Worm (Caenorhabditis elegans) whole organism, dauer: ENCODE results near the gene srh-56.

Experiments
- unc-62 ChIP-seq: sonication (generic microtip); optimal IDR thresholded peaks from 2 replicates; lab custom pipeline; 2017; ENCODE audit warnings: missing biosample characterization, missing genetic modification reagents, missing genetic modification characterization

Gene srh-56

DNA sequence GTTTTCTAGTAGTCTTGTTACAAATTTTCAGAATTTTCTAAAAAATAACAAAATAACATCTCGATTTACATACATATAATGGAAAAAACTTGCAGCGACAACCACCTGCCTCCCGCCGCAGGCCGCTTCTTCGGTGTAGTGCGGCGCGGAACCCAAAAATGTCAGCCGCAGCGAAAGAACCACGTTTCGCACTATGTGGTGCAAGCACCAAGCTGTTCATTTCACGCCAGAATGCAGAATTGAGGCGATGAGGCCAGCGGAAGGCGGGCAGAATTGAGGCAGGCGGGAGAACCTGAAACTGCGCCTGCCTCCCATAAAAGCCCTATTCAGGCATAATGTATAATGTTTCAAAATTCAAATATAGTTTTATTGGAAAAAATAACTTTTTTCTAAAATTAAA is 10.2 kb upstream of the srh-56 start:
- no peak for TF ChIP-seq unc-62 (GFP tag; lab: Kevin White, UChicago)

DNA sequence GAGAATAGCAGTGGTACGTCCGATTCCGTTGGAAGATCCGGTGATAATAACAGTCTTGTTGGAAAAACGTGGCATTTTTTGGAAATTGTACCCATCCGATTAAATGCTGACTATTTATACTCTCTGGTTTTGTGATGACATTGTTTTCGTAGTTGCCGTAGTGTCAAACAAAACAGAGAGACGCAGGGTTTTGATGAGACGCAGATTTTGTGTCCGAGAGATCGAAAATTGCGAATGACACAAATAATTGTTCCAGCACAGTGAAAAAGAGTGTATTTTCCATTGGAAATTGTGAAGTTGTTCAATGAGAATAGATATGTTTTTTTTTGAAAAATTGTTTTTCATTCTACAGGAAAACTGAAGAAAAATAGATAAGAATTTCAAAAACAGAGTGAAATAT is 8.6 kb upstream of the srh-56 start, which contains the start of gene R05D8.7:
TSS of gene R05D8.7 (minus strand) at position 104 of the 400 bp plus-strand sequence.
- no peak for TF ChIP-seq unc-62 (GFP tag; lab: Kevin White, UChicago)

DNA sequence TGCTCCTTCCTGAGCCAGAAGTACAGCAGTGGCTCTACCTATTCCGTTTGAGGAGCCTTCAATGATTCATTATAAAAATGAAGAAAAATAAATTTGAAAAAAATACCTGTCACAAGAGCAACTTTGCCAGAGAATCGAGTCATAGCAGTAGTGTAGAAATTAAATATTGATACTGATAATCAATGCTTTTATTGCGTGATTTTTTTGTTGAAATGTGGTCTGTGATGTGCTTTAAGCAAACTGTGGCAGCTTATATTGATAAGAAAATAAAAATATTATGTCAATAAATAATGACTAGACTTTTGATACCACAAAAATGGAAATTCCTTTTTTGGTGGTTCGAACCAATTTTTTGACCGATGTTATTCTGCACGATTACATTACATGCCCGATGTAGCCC is 6.6 kb upstream of the srh-56 start, which contains the start of gene dhs-14:
TSS of gene dhs-14 (minus strand) at position 149 of the 400 bp plus-strand sequence.
- no peak for TF ChIP-seq unc-62 (GFP tag; lab: Kevin White, UChicago)

DNA sequence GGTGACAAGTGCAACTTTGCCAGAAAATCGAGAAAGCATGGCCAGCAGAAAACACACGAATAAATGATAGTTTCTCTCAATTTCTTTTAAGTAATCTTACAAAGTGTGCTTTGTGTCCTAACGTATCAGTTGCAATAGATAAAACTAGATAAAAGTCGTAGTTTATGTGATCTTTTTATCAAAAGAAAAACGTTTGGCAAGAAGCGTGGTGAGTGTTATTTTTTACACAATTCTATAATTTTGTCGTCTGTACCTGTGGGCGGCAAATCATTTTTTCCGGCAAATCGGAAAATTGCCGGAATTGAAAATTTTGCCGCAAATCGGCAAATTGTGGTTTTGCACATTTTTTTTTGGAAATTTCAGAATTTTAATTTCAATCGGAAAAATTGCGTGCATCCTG is 4.2 kb upstream of the srh-56 start, which contains the start of gene R05D8.9:
TSS of gene R05D8.9 (minus strand) at position 101 of the 400 bp plus-strand sequence.
- no peak for TF ChIP-seq unc-62 (GFP tag; lab: Kevin White, UChicago)

DNA sequence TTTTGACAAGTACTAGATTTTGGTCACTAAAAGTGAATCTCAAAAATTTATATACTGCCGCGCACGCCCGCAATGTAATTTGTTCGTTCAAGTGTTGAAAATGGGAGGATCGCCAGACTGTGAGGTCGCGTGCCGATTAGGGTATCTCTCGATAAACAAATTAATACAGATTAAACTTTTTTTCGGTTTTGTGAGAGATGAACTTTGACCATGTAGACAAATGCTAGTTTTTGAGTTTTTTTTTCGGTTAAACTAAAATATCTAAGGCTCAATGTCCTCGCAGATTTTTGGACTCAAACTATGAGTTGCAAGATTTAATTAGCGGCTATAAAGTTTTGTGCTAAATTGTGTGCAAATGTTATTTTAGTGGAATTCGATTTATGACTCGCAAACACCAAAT is 1.9 kb upstream of the srh-56 start, which contains the start of gene dhs-15:
TSS of gene dhs-15 (minus strand) at position 101 of the 400 bp plus-strand sequence.
- no peak for TF ChIP-seq unc-62 (GFP tag; lab: Kevin White, UChicago)

DNA sequence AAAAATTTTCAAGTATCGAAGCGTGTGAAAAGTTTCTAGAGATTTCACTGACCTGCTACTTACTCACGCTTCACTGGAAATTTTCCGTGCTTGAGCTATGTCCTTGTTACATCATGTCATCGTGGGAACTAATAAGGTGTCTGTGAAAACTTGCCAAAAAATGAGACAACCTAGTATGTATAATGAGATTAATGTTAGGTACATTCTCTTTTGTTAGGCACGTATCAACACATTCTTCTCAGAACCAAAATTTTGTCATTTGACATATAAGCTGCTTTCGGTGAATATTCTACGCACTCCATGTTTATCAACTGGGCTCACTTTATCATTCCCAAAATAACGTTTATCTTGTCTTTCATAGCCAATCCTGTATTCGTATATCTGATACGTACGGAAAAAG is 2.4 kb downstream of the srh-56 start, which contains the start of gene srj-18:
TSS of gene srj-18 (plus strand) at position 301 of the 400 bp plus-strand sequence.
- TF ChIP-seq unc-62 (GFP tag; lab: Kevin White, UChicago): no peak

DNA sequence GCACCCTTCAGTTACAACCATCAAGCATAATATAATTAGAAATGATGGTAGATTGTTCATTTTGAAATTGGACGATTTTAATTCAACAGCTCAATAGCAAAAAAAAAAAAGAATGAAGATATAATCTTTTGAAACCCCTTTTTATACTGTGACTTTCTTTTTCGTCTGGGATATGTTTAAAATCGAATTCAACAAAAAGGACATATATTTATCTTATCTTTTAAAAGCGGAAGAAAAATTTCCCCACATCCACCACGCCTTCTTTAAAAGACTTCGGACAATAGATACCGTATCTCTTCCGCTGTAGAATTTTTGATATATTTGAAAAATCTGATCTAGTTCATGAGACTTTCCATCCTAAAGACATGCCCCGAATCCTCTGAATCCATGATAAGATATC is 9.1 kb downstream of the srh-56 start, which contains the start of gene R05D8.11:
TSS of gene R05D8.11 (minus strand) at position 101 of the 400 bp plus-strand sequence.
- TF ChIP-seq unc-62 (GFP tag; lab: Kevin White, UChicago): no peak

DNA sequence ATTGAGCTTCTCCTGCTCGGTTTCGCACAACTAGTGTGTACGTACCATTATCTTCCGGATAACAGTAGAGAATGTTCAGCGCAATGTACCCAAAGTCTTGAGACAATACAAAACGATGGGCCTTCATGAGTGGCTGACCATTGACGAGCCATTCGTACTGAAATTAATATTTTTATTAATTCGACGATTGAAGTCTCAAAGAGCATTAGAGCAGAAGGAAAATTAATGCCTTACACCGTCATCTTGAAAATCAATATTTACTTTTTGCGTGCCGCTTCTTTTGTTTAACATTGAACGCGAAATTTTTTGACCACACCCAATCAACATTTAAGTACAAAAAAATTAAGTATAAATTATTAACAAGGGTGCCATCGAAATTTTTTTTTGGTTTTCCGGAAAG is 21.3 kb downstream of the srh-56 start:
- no peak for TF ChIP-seq unc-62 (GFP tag; lab: Kevin White, UChicago)

DNA sequence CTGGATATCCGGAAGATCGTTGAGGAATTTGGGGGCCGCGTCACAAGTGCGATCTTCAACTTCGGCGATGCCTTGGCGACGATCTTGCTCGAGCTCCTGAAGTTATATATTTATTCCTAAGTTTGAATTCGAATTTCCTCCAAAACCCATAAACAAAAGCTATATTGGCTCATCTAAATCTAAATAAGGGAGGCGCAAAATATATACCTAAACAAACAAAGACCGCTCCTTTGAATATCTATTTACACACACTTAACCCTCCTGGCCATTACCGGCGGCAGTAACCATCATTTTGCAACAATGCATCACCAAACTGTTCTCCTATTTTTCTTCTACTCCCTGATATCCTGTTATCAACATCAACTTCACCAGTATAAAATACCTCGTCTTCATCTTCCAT is 24.3 kb downstream of the srh-56 start, which contains the start of gene F54E2.2:
TSS of gene F54E2.2 (plus strand) at position 301 of the 400 bp plus-strand sequence.
- TF ChIP-seq unc-62 (GFP tag; lab: Kevin White, UChicago): no peak

DNA sequence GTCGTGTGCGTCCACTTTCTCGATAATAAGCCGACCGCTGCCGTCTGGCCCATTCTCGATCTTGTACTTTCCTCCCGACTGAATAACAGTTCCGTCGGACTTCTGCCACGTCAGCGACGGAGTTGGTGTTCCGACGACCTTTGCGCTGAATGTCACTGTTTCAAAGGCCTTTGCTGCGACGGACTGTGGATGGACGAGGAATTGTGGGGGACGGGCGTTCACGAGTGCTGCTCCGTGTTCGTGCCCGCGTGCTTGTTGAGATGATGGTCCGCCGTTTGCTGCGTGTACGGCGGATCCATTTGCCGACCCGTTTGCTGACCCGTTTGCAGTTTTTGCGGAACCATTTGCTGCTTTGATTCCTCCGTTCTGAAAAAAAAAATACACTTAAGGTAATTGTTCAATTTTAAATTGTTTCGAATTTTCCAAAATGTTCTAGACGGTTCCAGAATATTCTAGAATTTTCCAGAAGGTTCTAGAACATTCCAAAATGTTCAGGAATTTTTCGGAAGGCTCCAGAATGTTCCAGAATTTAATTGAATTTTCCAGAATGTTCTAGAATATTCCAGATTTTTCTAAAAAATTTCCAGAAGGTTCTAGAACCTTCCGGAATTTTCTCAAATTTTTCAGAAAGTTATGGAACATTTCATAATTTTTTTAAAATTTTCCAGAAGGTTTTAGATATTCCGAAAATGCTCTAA is 27.7 kb downstream of the srh-56 start:
- no peak for TF ChIP-seq unc-62 (GFP tag; lab: Kevin White, UChicago)

DNA sequence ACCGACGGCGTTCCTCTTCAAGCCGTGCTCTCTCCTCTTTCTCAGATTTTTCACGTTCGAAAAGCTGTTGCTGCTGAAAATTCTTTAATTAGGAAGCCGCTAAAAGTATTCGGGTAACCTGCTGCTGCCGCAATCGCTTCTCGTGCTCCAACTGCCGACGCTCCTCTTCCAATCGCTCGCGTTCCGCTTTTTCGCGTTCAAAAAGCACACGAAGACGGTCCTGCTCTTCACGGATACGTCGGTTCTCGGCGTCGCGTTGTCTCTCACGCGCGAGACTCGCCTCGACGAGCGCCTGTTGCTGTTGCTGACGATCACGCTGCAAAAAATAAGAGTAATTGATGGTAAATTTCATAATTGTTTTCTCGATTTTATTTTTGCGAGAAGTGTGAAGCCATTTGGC is 29.0 kb downstream of the srh-56 start:
- TF ChIP-seq unc-62 (GFP tag; lab: Kevin White, UChicago): no peak

DNA sequence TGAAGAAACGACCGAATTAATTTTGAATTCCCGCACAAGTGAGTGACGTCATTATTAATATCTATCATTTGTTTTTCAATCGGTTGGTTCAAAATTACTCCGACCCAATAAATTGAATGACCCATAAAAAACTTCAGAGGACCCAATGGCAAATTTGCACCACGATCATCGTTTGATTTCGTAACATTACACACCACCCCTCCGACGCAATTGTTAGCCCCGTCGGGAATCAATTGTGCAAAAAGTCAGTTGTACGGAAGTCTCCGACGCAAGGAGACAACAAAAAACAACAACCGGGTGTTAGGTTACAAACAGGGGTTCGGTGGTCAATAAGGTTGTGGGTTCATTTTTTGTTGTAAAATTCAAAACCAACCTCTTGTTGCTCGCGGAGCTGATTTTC is 30.3 kb downstream of the srh-56 start:
- TF ChIP-seq unc-62 (GFP tag; lab: Kevin White, UChicago): no peak

DNA sequence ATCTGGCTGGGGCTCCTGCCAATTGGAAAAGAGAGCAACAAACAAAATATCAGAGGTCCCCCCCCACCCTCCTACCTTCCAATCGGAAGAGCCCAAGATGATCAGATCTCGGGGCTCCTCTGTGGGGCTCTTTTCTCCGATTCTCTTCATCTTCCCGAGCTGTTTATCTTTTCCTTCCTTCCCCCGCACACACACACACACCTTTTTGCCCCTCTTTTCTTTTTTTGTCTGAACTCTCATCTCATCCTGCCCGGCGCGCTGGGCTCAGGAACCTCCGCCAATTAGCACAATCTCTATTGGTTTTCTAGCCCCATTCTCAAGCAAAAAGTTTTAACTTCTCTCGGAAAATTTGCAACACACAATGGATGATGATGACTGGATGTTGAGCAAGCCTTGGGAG is 31.6 kb downstream of the srh-56 start:
- TF ChIP-seq unc-62 (GFP tag; lab: Kevin White, UChicago): no peak

DNA sequence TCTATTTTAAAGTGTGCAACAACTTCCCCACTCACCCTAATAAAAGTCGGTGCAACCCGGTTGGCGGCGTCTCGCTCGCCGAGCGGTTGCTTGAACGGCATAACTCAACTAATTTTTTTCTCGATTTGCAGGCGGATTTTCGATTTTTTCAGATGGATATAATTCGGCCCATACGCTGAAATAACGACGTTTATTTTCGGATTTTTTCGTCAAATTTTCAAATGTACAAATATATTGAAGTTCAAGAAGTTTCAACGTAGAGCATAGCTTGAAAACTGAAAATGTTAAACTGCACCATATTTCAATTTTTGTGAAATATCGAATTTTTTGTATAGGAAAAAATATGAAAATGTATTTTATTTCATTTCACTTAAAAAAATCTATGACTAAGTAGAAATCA is 36.1 kb downstream of the srh-56 start, which contains the start of gene ketn-1:
TSS of gene ketn-1 (minus strand) at position 101 of the 400 bp plus-strand sequence.
- TF ChIP-seq unc-62 (GFP tag; lab: Kevin White, UChicago): no peak

DNA sequence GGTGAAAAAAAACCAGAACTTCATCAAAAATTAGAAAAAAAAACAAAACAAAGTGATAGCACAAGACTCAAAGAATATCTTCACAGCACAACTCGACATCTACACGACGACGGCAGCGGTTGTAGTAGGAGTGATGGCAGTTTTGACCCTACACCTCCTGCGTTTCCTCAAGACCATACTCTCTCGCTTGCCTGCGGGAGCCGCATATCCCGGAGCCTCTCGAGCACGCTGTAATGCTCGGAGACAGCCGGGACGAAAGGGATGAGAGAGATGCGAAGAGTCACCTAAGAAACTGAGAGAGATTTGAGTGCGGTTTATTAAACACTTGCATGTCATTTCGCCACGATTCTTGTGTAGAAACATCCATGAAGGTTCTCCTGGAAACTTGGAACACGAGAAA is 37.8 kb downstream of the srh-56 start:
- no peak for TF ChIP-seq unc-62 (GFP tag; lab: Kevin White, UChicago)

DNA sequence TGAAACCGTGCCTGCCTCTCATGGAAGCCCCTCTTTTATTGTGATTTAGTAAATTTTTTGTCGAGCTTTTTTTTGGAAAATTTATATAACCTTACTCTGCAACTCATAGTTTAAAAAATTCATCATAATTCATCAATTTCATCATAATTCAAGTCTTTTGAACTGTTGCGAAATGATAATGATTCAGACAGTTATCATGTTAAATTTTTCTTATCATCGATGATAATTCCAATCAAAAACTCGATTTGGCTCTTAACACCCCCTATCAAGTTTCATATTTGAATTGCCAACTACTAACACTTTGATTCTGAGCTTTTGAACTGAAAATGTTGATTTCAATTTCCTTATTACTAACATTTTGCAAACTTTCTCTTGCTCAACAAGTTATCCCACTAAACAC is 38.5 kb downstream of the srh-56 start, which contains the start of gene F54E2.1:
TSS of gene F54E2.1 (plus strand) at position 235 of the 400 bp plus-strand sequence.
- TF ChIP-seq unc-62 (GFP tag; lab: Kevin White, UChicago): no peak

DNA sequence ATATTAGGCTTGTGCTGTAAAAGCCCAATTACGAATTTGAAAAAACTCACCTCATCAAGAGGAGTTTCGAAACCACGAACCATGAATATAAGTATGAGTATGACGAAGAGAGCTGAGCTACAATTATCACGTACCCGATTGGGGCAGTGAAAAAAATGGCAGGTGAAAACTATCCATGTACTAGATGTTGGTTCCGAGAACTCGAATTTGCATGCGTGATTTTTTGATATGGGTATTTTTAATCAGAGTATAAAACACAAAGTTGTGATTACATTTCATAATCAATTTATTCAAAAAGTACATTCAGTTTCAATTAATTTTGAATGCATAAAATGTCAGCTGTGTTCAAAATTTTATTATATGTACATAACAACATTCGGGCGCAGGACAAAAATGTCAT is 42.2 kb downstream of the srh-56 start, which contains the start of gene F54E2.9:
TSS of gene F54E2.9 (minus strand) at position 132 of the 400 bp plus-strand sequence.
- no peak for TF ChIP-seq unc-62 (GFP tag; lab: Kevin White, UChicago)
